Fruit fly (Drosophila melanogaster) whole organism, prepupa: ENCODE results near the gene CG7017.

Experiments used
- CG31627 ChIP-seq: fragments of 200-800 bp; sonication (Bioruptor generic); optimal IDR thresholded peaks from 3 replicates; lab custom pipeline; 2016; ENCODE audit warnings: missing biosample characterization, missing genetic modification characterization
- CG32006 ChIP-seq: fragments of 200-800 bp; sonication (Bioruptor generic); optimal IDR thresholded peaks from 3 replicates; lab custom pipeline; 2017; ENCODE audit warnings: missing biosample characterization, mild to moderate bottlenecking, missing genetic modification characterization
- CG3919 ChIP-seq: fragments of 200-800 bp; sonication (Bioruptor generic); optimal IDR thresholded peaks from 3 replicates; lab custom pipeline; 2016; ENCODE audit warnings: missing biosample characterization, missing genetic modification characterization
- CG6163 ChIP-seq: fragments of 200-800 bp; sonication (Bioruptor generic); IDR thresholded peaks from 3 replicates; pipeline ENCODE4 v1.3.6; 2022; ENCODE audit warnings: missing biosample characterization, missing genetic modification characterization
- CG6854 ChIP-seq: fragments of 200-800 bp; sonication (Bioruptor generic); optimal IDR thresholded peaks from 2 replicates; lab custom pipeline; 2017; ENCODE audit warnings: missing biosample characterization, mild to moderate bottlenecking, missing genetic modification characterization
- Hr39 ChIP-seq: fragments of 200-800 bp; sonication (Bioruptor generic); optimal IDR thresholded peaks from 2 replicates; lab custom pipeline; 2016; ENCODE audit warnings: missing biosample characterization, missing genetic modification characterization
- esn ChIP-seq: fragments of 200-800 bp; sonication (Bioruptor generic); optimal IDR thresholded peaks from 2 replicates; lab custom pipeline; 2016; ENCODE audit warnings: missing biosample characterization, mild to moderate bottlenecking, missing genetic modification characterization, moderate library complexity
- fkh ChIP-seq: fragments of 200-800 bp; sonication (Bioruptor generic); optimal IDR thresholded peaks from 3 replicates; lab custom pipeline; 2017; ENCODE audit warnings: missing biosample characterization, mild to moderate bottlenecking, missing genetic modification characterization, moderate library complexity
- salr ChIP-seq, 2 experiments: fragments of 200-800 bp; sonication (Bioruptor generic); optimal IDR thresholded peaks; 3 replicates each; lab custom pipeline; 2016 to 2018; ENCODE audit warnings: missing biosample characterization in 2 of 2, missing genetic modification characterization in 2 of 2, mild to moderate bottlenecking in 1 of 2

dm6 chr3L:20197213-20197612 is 14.7 kb downstream of the CG7017 start:
- TF ChIP-seq CG6163 (GFP tag; lab: Robert Waterston, UW), result no peak
- no peak for TF ChIP-seq CG3919 (GFP tag; lab: Kevin White, UChicago)
- TF ChIP-seq Hr39, result peak; percentile 19
- no peak for TF ChIP-seq CG6854 (GFP tag; lab: Kevin White, UChicago)
- TF ChIP-seq CG32006, result no peak
- TF ChIP-seq fkh, result no peak
- TF ChIP-seq CG31627 (GFP tag; lab: Kevin White, UChicago), result no peak
- TF ChIP-seq esn (GFP tag; lab: Kevin White, UChicago), result no peak
- no peak for TF ChIP-seq salr (GFP tag; optimal IDR thresholded peaks at IDR 0.05; lab: Kevin White, UChicago)
